Fruit fly (Drosophila melanogaster): Measurements from ENCODE around the gene CG42526.
A peak's percentile ranks its signal among the peaks of the same experiment; 100 is the strongest.

The CG42526 gene

dm6 chr3L:9422636-9423419 lies 12.4 kb downstream of the CG42526 start, which contains the start of gene aay (continued):
- TF ChIP-seq shn (GFP tag; optimal IDR thresholded peaks at IDR 0.05) (peak; percentile 95), HmgZ (tag; optimal IDR thresholded peaks at IDR 0.05) (peak; percentile 99), Pdp1 (GFP tag; optimal IDR thresholded peaks at IDR 0.05) (peak; percentile 96 to 98), Dad (GFP tag; optimal IDR thresholded peaks at IDR 0.05) (peak; percentile 98), Bteb2 (GFP tag; optimal IDR thresholded peaks at IDR 0.05) (peak; percentile 99), HmgD (GFP tag; optimal IDR thresholded peaks at IDR 0.05) (peak; percentile 76), p53 (GFP tag; optimal IDR thresholded peaks at IDR 0.05) (peak; percentile 47), grau (tag; optimal IDR thresholded peaks at IDR 0.05) (peak; percentile 99), Ets65A (GFP tag) (peak; percentile 100), Chrac-16 (GFP tag; optimal IDR thresholded peaks at IDR 0.05) (peak; percentile 99), CG34224 (GFP tag; IDR thresholded peaks at IDR 0.05; ENCODE audit: partially characterized antibody) (peak; percentile 57; the same call in 2 of the 3 replicates), Nf-YB (GFP tag; optimal IDR thresholded peaks at IDR 0.05) (peak; percentile 92), ato (GFP tag; IDR thresholded peaks at IDR 0.05; ENCODE audit: partially characterized antibody) (no peak), CG10321 (GFP tag; IDR thresholded peaks at IDR 0.05) (peak; percentile 86), mld (GFP tag; IDR thresholded peaks at IDR 0.05; ENCODE audit: partially characterized antibody) (no peak), CG10979 (tag; optimal IDR thresholded peaks at IDR 0.05) (peak; percentile 99), usp (GFP tag; optimal IDR thresholded peaks at IDR 0.05) (no peak), sens-2 (GFP tag; IDR thresholded peaks at IDR 0.05) (peak; percentile 96), CG10274 (GFP tag; optimal IDR thresholded peaks at IDR 0.05) (peak; percentile 92), lola (GFP tag; optimal IDR thresholded peaks at IDR 0.05) (peak in 1 of 3 experiments; percentile 99), oc (tag; optimal IDR thresholded peaks at IDR 0.05) (peak; percentile 99), CG32772 (GFP tag; IDR thresholded peaks at IDR 0.05) (peak; percentile 98), gcm2 (GFP tag; optimal IDR thresholded peaks at IDR 0.05) (peak; percentile 97), CG2116 (GFP tag; optimal IDR thresholded peaks at IDR 0.05) (peak; percentile 91), Sry-δ (GFP tag; optimal IDR thresholded peaks at IDR 0.05) (peak; percentile 66), CG32767 (GFP tag; IDR thresholded peaks at IDR 0.05) (peak; percentile 96), Mad (GFP tag; optimal IDR thresholded peaks at IDR 0.05) (peak; percentile 99), CG17802 (tag; optimal IDR thresholded peaks at IDR 0.05) (peak; percentile 90), CG3847 (GFP tag; IDR thresholded peaks at IDR 0.05) (peak; percentile 98), slou (GFP tag; optimal IDR thresholded peaks at IDR 0.05) (peak; percentile 96), Atf-2 (GFP tag; optimal IDR thresholded peaks at IDR 0.05) (peak; percentile 96), ap (GFP tag; IDR thresholded peaks at IDR 0.05) (peak; percentile 97), ems (GFP tag; optimal IDR thresholded peaks at IDR 0.05) (peak; percentile 98), CG4854 (GFP tag; optimal IDR thresholded peaks at IDR 0.05) (peak; percentile 99), eve (GFP tag; optimal IDR thresholded peaks at IDR 0.05) (peak; percentile 88 to 99), CG10654 (GFP tag; optimal IDR thresholded peaks at IDR 0.05) (peak; percentile 98), cas (GFP tag; IDR thresholded peaks at IDR 0.05) (peak; percentile 93), pum (GFP tag; optimal IDR thresholded peaks at IDR 0.05) (peak; percentile 96), lmd (GFP tag; IDR thresholded peaks at IDR 0.05) (peak; percentile 98), CG2875 (GFP tag; optimal IDR thresholded peaks at IDR 0.05) (peak; percentile 99), NC2α (GFP tag; optimal IDR thresholded peaks at IDR 0.05) (peak; percentile 97), CHES-1-like (GFP tag; optimal IDR thresholded peaks at IDR 0.05) (peak; percentile 97), CG3281 (GFP tag; optimal IDR thresholded peaks at IDR 0.05) (peak; percentile 98), Six4 (GFP tag; optimal IDR thresholded peaks at IDR 0.05) (peak; percentile 99), tap (tag; optimal IDR thresholded peaks at IDR 0.05) (peak; percentile 99), cad (GFP tag; optimal IDR thresholded peaks at IDR 0.05) (no peak), Optix (GFP tag; IDR thresholded peaks at IDR 0.05) (peak; percentile 95), CG7987 (GFP tag; optimal IDR thresholded peaks at IDR 0.05) (peak; percentile 97), Scr (GFP tag; IDR thresholded peaks at IDR 0.05; ENCODE audit: partially characterized antibody) (no peak)
